Worm (Caenorhabditis elegans): ENCODE results near the gene K01G5.8.

K01G5.8 gene

ce11 chrIII:10763032-10763431 lies 22.5 kb upstream of the K01G5.8 start, which contains the start of gene dpy-28:
TSS of gene dpy-28 (plus strand) at chrIII:10763131.
- TF ChIP-seq fkh-10 (GFP tag; optimal IDR thresholded peaks at IDR 0.05), result no peak
- no peak for TF ChIP-seq mec-3 (tag; optimal IDR thresholded peaks at IDR 0.05; ENCODE audit: borderline replicate concordance)
- no peak for TF ChIP-seq ceh-34 (tag; optimal IDR thresholded peaks at IDR 0.05)
- TF ChIP-seq sdc-2 (tag; optimal IDR thresholded peaks at IDR 0.05), result no peak
- no peak for TF ChIP-seq odd-2 (tag; optimal IDR thresholded peaks at IDR 0.05)
- TF ChIP-seq ceh-22 (tag; optimal IDR thresholded peaks at IDR 0.05), result no peak

ce11 chrIII:10759050-10760023 lies 18.8 kb upstream of the K01G5.8 start, which contains the start of gene tasp-1:
TSS of gene tasp-1 (plus strand) at chrIII:10759307.
- TF ChIP-seq hlh-6 (tag; optimal IDR thresholded peaks at IDR 0.05), result peak; percentile 92
- peak; percentile 88 for TF ChIP-seq pax-1 (tag; optimal IDR thresholded peaks at IDR 0.05)
- TF ChIP-seq Y22D7AL.16 (tag; optimal IDR thresholded peaks at IDR 0.05), result peak; percentile 92
- TF ChIP-seq rnt-1 (tag; optimal IDR thresholded peaks at IDR 0.05), result peak; percentile 100
- peak; percentile 100 for TF ChIP-seq tbx-2 (tag; optimal IDR thresholded peaks at IDR 0.05)
- peak; percentile 95 for TF ChIP-seq pag-3 (tag; optimal IDR thresholded peaks at IDR 0.05; ENCODE audit: borderline replicate concordance)
- TF ChIP-seq hlh-30 (tag; optimal IDR thresholded peaks at IDR 0.05; ENCODE audit: insufficient read depth), result peak; percentile 100
- peak; percentile 93 for TF ChIP-seq ceh-45 (GFP tag; IDR thresholded peaks at IDR 0.05)
- TF ChIP-seq sox-2 (GFP tag; IDR thresholded peaks at IDR 0.05), result peak; percentile 93
- TF ChIP-seq pha-2 (tag; optimal IDR thresholded peaks at IDR 0.05), result peak; percentile 90
- peak; percentile 98 for TF ChIP-seq mec-3 (tag; optimal IDR thresholded peaks at IDR 0.05; ENCODE audit: borderline replicate concordance)
- peak; percentile 98 for TF ChIP-seq C08G9.2 (tag; optimal IDR thresholded peaks at IDR 0.05)
- peak; percentile 96 for TF ChIP-seq ceh-19 (GFP tag; optimal IDR thresholded peaks at IDR 0.05)
- peak; percentile 99 for TF ChIP-seq ceh-14 (tag; optimal IDR thresholded peaks at IDR 0.05)
- peak; percentile 97 for TF ChIP-seq syd-9 (tag; optimal IDR thresholded peaks at IDR 0.05)
- peak; percentile 100 for TF ChIP-seq ref-2 (tag; optimal IDR thresholded peaks at IDR 0.05)
- TF ChIP-seq ceh-24 (tag; optimal IDR thresholded peaks at IDR 0.05), result peak; percentile 84
- peak; percentile 76 for TF ChIP-seq lin-11 (tag; optimal IDR thresholded peaks at IDR 0.05)
- peak; percentile 26 for TF ChIP-seq elt-4 (tag; optimal IDR thresholded peaks at IDR 0.05)
- peak; percentile 89 for TF ChIP-seq ttx-3 (tag; optimal IDR thresholded peaks at IDR 0.05)
- peak; percentile 99 for TF ChIP-seq elt-2 (tag; optimal IDR thresholded peaks at IDR 0.05)
- peak; percentile 98 for TF ChIP-seq F13H6.1 (tag; optimal IDR thresholded peaks at IDR 0.05)
- peak; percentile 100 for TF ChIP-seq ceh-48 (tag; optimal IDR thresholded peaks at IDR 0.05)
- TF ChIP-seq fkh-10 (GFP tag; optimal IDR thresholded peaks at IDR 0.05), result peak; percentile 94
- TF ChIP-seq hlh-13 (GFP tag; optimal IDR thresholded peaks at IDR 0.05), result peak; percentile 90
- TF ChIP-seq fkh-6 (tag; optimal IDR thresholded peaks at IDR 0.05), result peak; percentile 87
- TF ChIP-seq K02D7.2 (tag; optimal IDR thresholded peaks at IDR 0.05), result peak; percentile 92
- TF ChIP-seq ahr-1 (tag; optimal IDR thresholded peaks at IDR 0.05), result peak; percentile 97
- TF ChIP-seq ets-4 (tag; optimal IDR thresholded peaks at IDR 0.05), result peak; percentile 99
- peak; percentile 92 for TF ChIP-seq fax-1 (tag; optimal IDR thresholded peaks at IDR 0.05)
- peak; percentile 97 for TF ChIP-seq dmd-4 (tag; optimal IDR thresholded peaks at IDR 0.05; ENCODE audit: borderline replicate concordance)
- TF ChIP-seq nfya-1 (tag; optimal IDR thresholded peaks at IDR 0.05), result peak; percentile 99
- TF ChIP-seq unc-42 (tag; optimal IDR thresholded peaks at IDR 0.05), result peak; percentile 100
- TF ChIP-seq C38D4.7 (GFP tag; optimal IDR thresholded peaks at IDR 0.05), result peak; percentile 80
- TF ChIP-seq ceh-34 (tag; optimal IDR thresholded peaks at IDR 0.05), result peak; percentile 100
- TF ChIP-seq ceh-2 (tag; optimal IDR thresholded peaks at IDR 0.05), result peak; percentile 98
- TF ChIP-seq dve-1 (tag; optimal IDR thresholded peaks at IDR 0.05), result peak; percentile 98
- peak; percentile 100 for TF ChIP-seq ztf-16 (tag; optimal IDR thresholded peaks at IDR 0.05)
- TF ChIP-seq madf-2 (tag; optimal IDR thresholded peaks at IDR 0.05), result peak; percentile 98
- peak; percentile 95 for TF ChIP-seq T23F11.4 (GFP tag; optimal IDR thresholded peaks at IDR 0.05)
- peak; percentile 97 for TF ChIP-seq ceh-22 (tag; optimal IDR thresholded peaks at IDR 0.05)
- no peak for TF ChIP-seq ama-1 (optimal IDR thresholded peaks at IDR 0.05)
- peak; percentile 93 for TF ChIP-seq unc-55 (GFP tag; optimal IDR thresholded peaks at IDR 0.05)
- peak; percentile 95 for TF ChIP-seq K09A11.1 (tag; optimal IDR thresholded peaks at IDR 0.05; ENCODE audit: insufficient read depth)
- TF ChIP-seq sdc-2 (tag; optimal IDR thresholded peaks at IDR 0.05), result peak; percentile 90
- peak; percentile 94 for TF ChIP-seq eyg-1 (tag; optimal IDR thresholded peaks at IDR 0.05)

Measured in whole organism, late embryonic.